Worm (Caenorhabditis elegans) whole organism, late embryonic: ENCODE data around the gene fbxb-18.

Source experiments
- C08G9.2 ChIP-seq: sonication (generic microtip); optimal IDR thresholded peaks from 2 replicates; lab custom pipeline; 2016; ENCODE audit warnings: mild to moderate bottlenecking, missing genetic modification characterization, moderate library complexity, missing compliant biosample characterization
- F13H6.1 ChIP-seq: sonication (generic microtip); optimal IDR thresholded peaks from 2 replicates; lab custom pipeline; 2016; ENCODE audit warnings: missing genetic modification characterization, missing compliant biosample characterization
- K02D7.2 ChIP-seq: sonication (generic microtip); optimal IDR thresholded peaks from 2 replicates; lab custom pipeline; 2017; ENCODE audit warnings: mild to moderate bottlenecking, missing genetic modification characterization, missing compliant biosample characterization
- T23F11.4 ChIP-seq: fragments of 200-800 bp; sonication (Bioruptor generic); optimal IDR thresholded peaks from 2 replicates; lab custom pipeline; 2018; ENCODE audit warnings: mild to moderate bottlenecking, missing genetic modification characterization, missing compliant biosample characterization
- Y22D7AL.16 ChIP-seq: sonication (generic microtip); optimal IDR thresholded peaks from 2 replicates; lab custom pipeline; 2016; ENCODE audit warnings: missing genetic modification characterization, missing compliant biosample characterization
- ama-1 ChIP-seq: fragments of 150-350 bp; optimal IDR thresholded peaks from 2 replicates; lab custom pipeline; 2014
- ceh-14 ChIP-seq: sonication (generic microtip); optimal IDR thresholded peaks from 2 replicates; lab custom pipeline; 2016; ENCODE audit warnings: missing genotype, missing genetic modification characterization, missing compliant biosample characterization
- ceh-18 ChIP-seq: sonication (generic microtip); optimal IDR thresholded peaks from 2 replicates; lab custom pipeline; 2016; ENCODE audit warnings: missing genetic modification characterization, missing compliant biosample characterization
- ceh-19 ChIP-seq: fragments of 200-800 bp; sonication (Bioruptor generic); optimal IDR thresholded peaks from 2 replicates; lab custom pipeline; 2018; ENCODE audit warnings: mild to moderate bottlenecking, missing genetic modification characterization, missing compliant biosample characterization
- ceh-2 ChIP-seq: sonication (generic microtip); optimal IDR thresholded peaks from 2 replicates; lab custom pipeline; 2016; ENCODE audit warnings: missing genotype, missing genetic modification characterization, missing compliant biosample characterization
- ceh-24 ChIP-seq: sonication (generic microtip); optimal IDR thresholded peaks from 2 replicates; lab custom pipeline; 2016; ENCODE audit warnings: mild to moderate bottlenecking, missing genetic modification characterization, missing compliant biosample characterization
- ceh-30 ChIP-seq: fragments of 150-350 bp; optimal IDR thresholded peaks from 2 replicates; lab custom pipeline; 2014; ENCODE audit warnings: missing biosample characterization, missing genetic modification characterization
- ceh-31 ChIP-seq: sonication (generic microtip); optimal IDR thresholded peaks from 2 replicates; lab custom pipeline; 2016; ENCODE audit warnings: missing genetic modification characterization, missing compliant biosample characterization
- ceh-45 ChIP-seq: fragments of 200-800 bp; sonication (Bioruptor generic); IDR thresholded peaks from 2 replicates; pipeline ENCODE4 v1.3.6; 2022; ENCODE audit warnings: missing genetic modification reagents, missing genetic modification characterization, missing compliant biosample characterization
- ceh-6 ChIP-seq: fragments of 200-800 bp; sonication (Bioruptor generic); optimal IDR thresholded peaks from 2 replicates; lab custom pipeline; 2018; ENCODE audit warnings: mild to moderate bottlenecking, missing genetic modification characterization, missing compliant biosample characterization
- ceh-9 ChIP-seq: sonication (generic microtip); optimal IDR thresholded peaks from 2 replicates; lab custom pipeline; 2016; ENCODE audit warnings: mild to moderate bottlenecking, missing genetic modification characterization, inconsistent platforms, missing compliant biosample characterization
- che-1 ChIP-seq: sonication (generic microtip); optimal IDR thresholded peaks from 2 replicates; lab custom pipeline; 2016; ENCODE audit warnings: mild to moderate bottlenecking, missing genetic modification characterization, missing compliant biosample characterization
- dve-1 ChIP-seq: sonication (generic microtip); optimal IDR thresholded peaks from 2 replicates; lab custom pipeline; 2017; ENCODE audit warnings: antibody characterized with exemption, mild to moderate bottlenecking, missing genetic modification characterization, missing compliant biosample characterization
- elt-2 ChIP-seq: sonication (generic microtip); optimal IDR thresholded peaks from 2 replicates; lab custom pipeline; 2016; ENCODE audit warnings: missing genetic modification reagents, missing genetic modification characterization, missing compliant biosample characterization
- ets-4 ChIP-seq: sonication (generic microtip); optimal IDR thresholded peaks from 2 replicates; lab custom pipeline; 2016; ENCODE audit warnings: missing genetic modification characterization, missing compliant biosample characterization
- eyg-1 ChIP-seq: sonication (generic microtip); optimal IDR thresholded peaks from 2 replicates; lab custom pipeline; 2016; ENCODE audit warnings: missing genotype, missing genetic modification characterization, missing compliant biosample characterization
- fax-1 ChIP-seq: sonication (generic microtip); optimal IDR thresholded peaks from 2 replicates; lab custom pipeline; 2016; ENCODE audit warnings: missing genotype, missing genetic modification characterization, missing compliant biosample characterization
- fkh-10 ChIP-seq: fragments of 150-350 bp; optimal IDR thresholded peaks from 2 replicates; lab custom pipeline; 2014; ENCODE audit warnings: missing biosample characterization, missing genetic modification reagents, missing genetic modification characterization
- fkh-6 ChIP-seq: sonication (generic microtip); optimal IDR thresholded peaks from 2 replicates; lab custom pipeline; 2016; ENCODE audit warnings: missing genetic modification characterization, missing compliant biosample characterization
- gmeb-2 ChIP-seq: sonication (generic microtip); optimal IDR thresholded peaks from 2 replicates; lab custom pipeline; 2016; ENCODE audit warnings: missing genetic modification characterization, inconsistent platforms, missing compliant biosample characterization
- hlh-13 ChIP-seq: fragments of 200-800 bp; sonication (Bioruptor generic); optimal IDR thresholded peaks from 2 replicates; lab custom pipeline; 2018; ENCODE audit warnings: mild to moderate bottlenecking, missing genetic modification characterization, missing compliant biosample characterization
- hlh-8 ChIP-seq: sonication (generic microtip); optimal IDR thresholded peaks from 2 replicates; lab custom pipeline; 2016; ENCODE audit warnings: missing genotype, missing genetic modification characterization, missing compliant biosample characterization
- mec-3 ChIP-seq: sonication (generic microtip); optimal IDR thresholded peaks from 2 replicates; lab custom pipeline; 2016; ENCODE audit warnings: borderline replicate concordance, missing genetic modification characterization, missing compliant biosample characterization
- nhr-11 ChIP-seq: fragments of 150-350 bp; optimal IDR thresholded peaks from 2 replicates; lab custom pipeline; 2014; ENCODE audit warnings: missing biosample characterization, missing genetic modification characterization
- odd-2 ChIP-seq: sonication (generic microtip); optimal IDR thresholded peaks from 2 replicates; lab custom pipeline; 2017; ENCODE audit warnings: antibody characterized with exemption, mild to moderate bottlenecking, missing genetic modification characterization, missing compliant biosample characterization
- pag-3 ChIP-seq: sonication (generic microtip); optimal IDR thresholded peaks from 2 replicates; lab custom pipeline; 2016; ENCODE audit warnings: missing compliant biosample characterization, missing genetic modification characterization, borderline replicate concordance
- pat-9 ChIP-seq: fragments of 200-800 bp; sonication (Bioruptor generic); optimal IDR thresholded peaks from 2 replicates; lab custom pipeline; 2018; ENCODE audit warnings: mild to moderate bottlenecking, missing genetic modification characterization, moderate library complexity, missing compliant biosample characterization
- pha-2 ChIP-seq: sonication (generic microtip); optimal IDR thresholded peaks from 2 replicates; lab custom pipeline; 2017; ENCODE audit warnings: mild to moderate bottlenecking, missing genetic modification characterization, missing compliant biosample characterization
- pros-1 ChIP-seq: fragments of 150-350 bp; optimal IDR thresholded peaks from 2 replicates; lab custom pipeline; 2014; ENCODE audit warnings: missing biosample characterization, missing genetic modification reagents, missing genetic modification characterization
- sox-4 ChIP-seq: sonication (generic microtip); optimal IDR thresholded peaks from 2 replicates; lab custom pipeline; 2017; ENCODE audit warnings: mild to moderate bottlenecking, missing genetic modification characterization, inconsistent platforms, missing compliant biosample characterization
- tbx-7 ChIP-seq: sonication (generic microtip); optimal IDR thresholded peaks from 2 replicates; lab custom pipeline; 2016; ENCODE audit warnings: missing genotype, missing genetic modification characterization, missing compliant biosample characterization
- unc-3 ChIP-seq, 2 experiments: fragments of 200-800 bp in 1 of 2; sonication (Bioruptor generic) in 1 of 2; sonication (generic microtip) in 1 of 2; conservative IDR thresholded peaks in 1 of 2; optimal IDR thresholded peaks in 1 of 2; 2 replicates each; pipeline versions ENCODE4 v1.3.6 to Lab custom; 2016 to 2022; ENCODE audit warnings: missing compliant biosample characterization in 2 of 2, missing genetic modification characterization in 2 of 2, missing genetic modification reagents in 1 of 2
- zip-5 ChIP-seq: sonication (generic microtip); optimal IDR thresholded peaks from 2 replicates; lab custom pipeline; 2016; ENCODE audit warnings: missing genetic modification characterization, missing compliant biosample characterization
- ztf-16 ChIP-seq: sonication (generic microtip); optimal IDR thresholded peaks from 2 replicates; lab custom pipeline; 2017; ENCODE audit warnings: missing genetic modification characterization, missing compliant biosample characterization

Gene fbxb-18

DNA sequence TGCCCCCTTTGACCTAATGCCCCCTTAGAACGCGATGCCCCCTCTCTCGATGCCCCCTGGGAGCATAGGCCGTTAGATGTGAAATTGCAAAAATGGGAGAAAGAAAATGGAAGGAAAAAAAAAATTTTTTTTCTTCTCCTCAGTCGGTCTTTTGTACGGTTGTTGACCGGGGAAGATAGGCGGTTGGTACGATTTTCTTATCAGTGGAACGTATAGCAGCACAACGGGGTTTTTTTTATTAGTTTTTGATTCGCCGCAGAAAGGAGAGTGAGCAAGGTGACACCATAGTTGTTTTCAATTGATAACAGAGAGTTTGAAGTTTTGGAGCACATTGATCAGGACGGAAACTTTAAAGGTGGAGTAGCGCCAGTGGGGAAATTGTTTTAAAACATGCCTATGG is 29.0 kb downstream of the fbxb-18 start:
- TF ChIP-seq elt-2 (tag; lab: Kevin White, UChicago): peak; percentile 16

DNA sequence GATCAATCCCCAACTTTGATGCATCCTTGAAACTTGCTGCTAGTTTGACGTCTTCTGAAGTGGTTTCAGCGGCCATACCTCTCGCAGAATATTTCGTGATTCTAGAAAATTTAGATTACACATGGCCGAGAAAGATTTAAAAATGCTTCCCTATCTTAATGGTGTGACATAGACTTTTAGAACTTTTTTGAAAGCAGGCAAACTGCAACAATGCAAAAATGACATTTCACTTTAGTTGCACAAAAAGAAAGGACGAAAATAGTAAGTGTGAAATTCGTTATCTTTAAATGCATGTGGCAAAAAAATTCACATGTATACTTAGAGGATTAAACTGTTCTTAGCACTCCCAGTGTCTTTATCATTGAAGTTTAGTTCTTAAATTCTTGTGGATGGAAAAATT is 31.5 kb downstream of the fbxb-18 start, which contains the start of gene ZC204.12:
ZC204.12 (minus strand) TSS at position 101 of the 400 bp plus-strand sequence.
- no peak for TF ChIP-seq ceh-6
- TF ChIP-seq unc-3 (GFP tag; conservative IDR thresholded peaks at IDR 0.05; lab: Robert Waterston, UW): no peak
- no peak for TF ChIP-seq unc-3 (tag; optimal IDR thresholded peaks at IDR 0.05; lab: Kevin White, UChicago)
- no peak for TF ChIP-seq ceh-14 (tag; lab: Kevin White, UChicago)
- TF ChIP-seq ceh-24 (tag; lab: Kevin White, UChicago): no peak
- no peak for TF ChIP-seq ceh-2 (tag; lab: Kevin White, UChicago)
- no peak for TF ChIP-seq ets-4 (tag; lab: Kevin White, UChicago)
- no peak for TF ChIP-seq pha-2 (tag; lab: Kevin White, UChicago)
- no peak for TF ChIP-seq ama-1 (lab: Kevin White, UChicago)
- no peak for TF ChIP-seq odd-2 (tag; lab: Kevin White, UChicago)
- no peak for TF ChIP-seq fkh-10 (GFP tag; lab: Kevin White, UChicago)
- TF ChIP-seq, all 69 proteins: peak for 0

DNA sequence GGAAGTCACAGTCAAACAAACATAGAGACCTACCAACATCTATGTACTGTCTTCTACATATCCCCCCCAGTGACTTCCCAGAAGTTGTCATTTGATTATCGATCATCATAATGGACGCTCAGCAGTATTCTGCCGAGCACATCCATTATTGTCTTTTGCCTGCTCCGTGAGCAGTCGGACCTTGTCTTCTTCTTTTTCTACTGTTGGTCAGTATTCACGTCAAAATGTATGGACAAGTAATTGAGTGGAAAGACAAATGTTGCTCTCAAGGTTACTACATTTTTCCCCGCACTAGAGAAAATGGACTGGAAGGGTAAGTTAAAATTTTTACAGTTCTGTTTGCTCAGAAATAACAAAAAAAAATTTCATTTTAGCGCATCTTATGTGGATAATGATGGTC is 33.8 kb downstream of the fbxb-18 start, which contains the start of gene btb-12:
btb-12 (plus strand) TSS at position 301 of the 400 bp plus-strand sequence.
- TF ChIP-seq ceh-45 (no peak), tbx-7 (tag; lab: Kevin White, UChicago) (no peak), ceh-24 (tag; lab: Kevin White, UChicago) (no peak), sox-4 (tag; lab: Kevin White, UChicago) (no peak), fkh-10 (GFP tag; lab: Kevin White, UChicago) (no peak), dve-1 (tag; lab: Kevin White, UChicago) (no peak), T23F11.4 (GFP tag; lab: Kevin White, UChicago) (no peak), unc-3 (GFP tag; conservative IDR thresholded peaks at IDR 0.05; lab: Robert Waterston, UW) (no peak), unc-3 (tag; optimal IDR thresholded peaks at IDR 0.05; lab: Kevin White, UChicago) (no peak)

DNA sequence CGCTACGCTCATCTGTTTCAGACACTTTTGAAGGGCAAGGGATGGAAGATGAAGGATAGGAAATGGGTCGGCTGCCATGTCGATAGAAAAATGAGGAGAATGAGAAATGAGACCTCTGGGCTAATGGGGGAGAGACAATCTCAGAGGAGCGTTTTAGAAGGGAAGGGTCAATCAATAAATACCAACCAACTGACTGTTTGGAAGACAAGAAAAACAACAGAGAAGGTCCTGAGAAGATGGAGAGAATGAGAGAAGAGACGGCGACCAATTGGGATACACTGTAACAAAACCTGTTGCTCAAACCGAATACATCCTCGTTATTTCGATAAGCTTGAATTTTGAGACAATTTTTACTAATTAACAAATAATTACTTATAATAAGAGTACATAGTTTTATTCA is 35.3 kb downstream of the fbxb-18 start, which contains the start of gene fbxb-15:
fbxb-15 (minus strand) TSS at position 101 of the 400 bp plus-strand sequence.
- no peak for TF ChIP-seq ceh-24 (tag; lab: Kevin White, UChicago)
- no peak for TF ChIP-seq ceh-31 (tag; lab: Kevin White, UChicago)
- TF ChIP-seq sox-4 (tag; lab: Kevin White, UChicago): no peak
- no peak for TF ChIP-seq pat-9 (tag; lab: Kevin White, UChicago)
- TF ChIP-seq pag-3 (tag; lab: Kevin White, UChicago): no peak
- no peak for TF ChIP-seq unc-3 (GFP tag; conservative IDR thresholded peaks at IDR 0.05; lab: Robert Waterston, UW)
- TF ChIP-seq unc-3 (tag; optimal IDR thresholded peaks at IDR 0.05; lab: Kevin White, UChicago): no peak
- no peak for TF ChIP-seq zip-5 (tag; lab: Kevin White, UChicago)
- no peak for TF ChIP-seq elt-2 (tag; lab: Kevin White, UChicago)
- no peak for TF ChIP-seq F13H6.1 (tag; lab: Kevin White, UChicago)
- no peak for TF ChIP-seq che-1
- TF ChIP-seq hlh-13 (GFP tag; lab: Kevin White, UChicago): no peak

DNA sequence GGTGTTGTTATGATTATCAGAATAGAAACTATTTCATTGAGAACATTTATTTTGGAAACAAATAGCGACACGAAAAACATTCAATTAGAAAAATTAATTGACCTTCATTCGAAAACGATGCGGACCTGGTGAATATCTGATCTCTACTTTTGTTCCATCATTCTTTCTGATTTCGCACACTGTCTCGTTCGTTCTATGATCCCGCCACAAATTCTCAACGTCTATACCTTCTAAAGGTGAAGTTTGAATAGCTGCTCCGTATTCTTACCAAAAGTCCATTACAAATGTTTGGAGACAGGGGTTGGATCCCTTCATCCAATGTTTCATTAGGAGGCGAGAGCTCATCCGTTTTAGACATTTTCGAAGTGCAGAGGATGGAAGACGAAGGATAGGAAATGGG is 36.9 kb downstream of the fbxb-18 start, which contains the start of gene fbxb-16:
fbxb-16 (minus strand) TSS at position 101 of the 400 bp plus-strand sequence.
- no peak for TF ChIP-seq nhr-11
- no peak for TF ChIP-seq gmeb-2
- TF ChIP-seq Y22D7AL.16 (tag; lab: Kevin White, UChicago): no peak
- no peak for TF ChIP-seq elt-2 (tag; lab: Kevin White, UChicago)
- no peak for TF ChIP-seq ceh-2 (tag; lab: Kevin White, UChicago)
- TF ChIP-seq ceh-30 (tag; lab: Kevin White, UChicago): no peak
- no peak for TF ChIP-seq T23F11.4 (GFP tag; lab: Kevin White, UChicago)
- TF ChIP-seq ceh-31 (tag; lab: Kevin White, UChicago): no peak
- TF ChIP-seq hlh-8 (tag; lab: Kevin White, UChicago): no peak
- TF ChIP-seq K02D7.2 (tag; lab: Kevin White, UChicago): no peak

DNA sequence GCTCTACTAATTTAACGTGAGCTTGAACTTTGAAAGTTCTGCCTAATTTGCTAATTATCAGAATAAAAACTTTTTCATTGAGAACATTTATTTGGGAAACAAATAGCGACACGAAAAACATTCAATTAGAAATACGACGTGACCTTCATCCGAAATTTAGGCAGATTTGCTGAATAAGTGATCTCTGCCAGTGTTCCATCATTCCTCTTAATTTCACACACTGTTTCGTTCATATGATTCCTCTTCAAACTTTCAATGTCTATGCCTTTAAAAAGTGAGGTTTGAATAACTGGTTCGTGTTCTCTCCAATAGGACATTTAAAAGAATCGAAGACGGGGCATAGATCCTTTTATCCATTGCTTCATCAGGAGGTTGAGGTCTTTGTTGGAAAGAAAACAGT is 38.2 kb downstream of the fbxb-18 start, which contains the start of gene fbxb-20:
fbxb-20 (minus strand) TSS at position 101 of the 400 bp plus-strand sequence.
- TF ChIP-seq fkh-6 (no peak), ztf-16 (no peak), fkh-10 (GFP tag; lab: Kevin White, UChicago) (no peak), ceh-9 (tag; lab: Kevin White, UChicago) (no peak), nhr-11 (no peak), eyg-1 (no peak), mec-3 (tag; lab: Kevin White, UChicago) (no peak), K02D7.2 (tag; lab: Kevin White, UChicago) (no peak), ceh-18 (no peak), hlh-13 (GFP tag; lab: Kevin White, UChicago) (no peak), pros-1 (no peak), dve-1 (tag; lab: Kevin White, UChicago) (no peak), ceh-31 (tag; lab: Kevin White, UChicago) (no peak), ama-1 (lab: Kevin White, UChicago) (no peak), C08G9.2 (no peak), fax-1 (tag; lab: Kevin White, UChicago) (no peak), gmeb-2 (no peak), ceh-19 (no peak)
